Worm (Caenorhabditis elegans) whole organism, young adult: Measurements from ENCODE around the gene rpl-11.1.

Experiments
- B0019.2 ChIP-seq: fragments of 200-800 bp; sonication (Bioruptor generic); conservative IDR thresholded peaks from 2 replicates; pipeline ENCODE4 v1.3.6; 2022; ENCODE audit warnings: missing genetic modification reagents, missing genetic modification characterization, missing compliant biosample characterization
- B0035.1 ChIP-seq: sonication (generic microtip); optimal IDR thresholded peaks from 2 replicates; lab custom pipeline; 2016; ENCODE audit warnings: missing genetic modification characterization, mild to moderate bottlenecking, missing compliant biosample characterization, missing genotype, missing genetic modification reagents
- C17E4.6 ChIP-seq: fragments of 200-800 bp; sonication (Bioruptor generic); IDR thresholded peaks from 2 replicates; pipeline ENCODE4 v1.3.6; 2022; ENCODE audit warnings: missing genetic modification reagents, missing genetic modification characterization, missing compliant biosample characterization
- F49E8.2 ChIP-seq: sonication (generic microtip); optimal IDR thresholded peaks from 3 replicates; lab custom pipeline; 2017; ENCODE audit warnings: missing genetic modification characterization, mild to moderate bottlenecking, missing compliant biosample characterization, antibody characterized with exemption, moderate library complexity; ENCODE audit not compliant: insufficient read depth
- F55B11.4 ChIP-seq: sonication (generic microtip); optimal IDR thresholded peaks from 2 replicates; lab custom pipeline; 2016; ENCODE audit warnings: missing compliant biosample characterization, missing genetic modification characterization, borderline replicate concordance; ENCODE audit not compliant: insufficient read depth
- F57C9.4 ChIP-seq: sonication (generic microtip); optimal IDR thresholded peaks from 2 replicates; lab custom pipeline; 2017; ENCODE audit warnings: mild to moderate bottlenecking, missing genetic modification characterization, missing compliant biosample characterization
- T07F8.4 ChIP-seq: sonication (generic microtip); optimal IDR thresholded peaks from 2 replicates; lab custom pipeline; 2016; ENCODE audit warnings: mild to moderate bottlenecking, missing genetic modification characterization, moderate library complexity, missing compliant biosample characterization
- Y56A3A.18 ChIP-seq: fragments of 200-800 bp; sonication (Bioruptor generic); IDR thresholded peaks from 2 replicates; pipeline ENCODE4 v1.3.6; 2022; ENCODE audit warnings: missing genetic modification reagents, missing genetic modification characterization, missing compliant biosample characterization
- Y79H2A.3 ChIP-seq: fragments of 200-800 bp; sonication (Bioruptor generic); conservative IDR thresholded peaks from 2 replicates; pipeline ENCODE4 v1.3.6; 2022; ENCODE audit warnings: missing genetic modification reagents, missing genetic modification characterization, missing compliant biosample characterization
- ama-1 ChIP-seq, 3 experiments: fragments of 150-350 bp in 1 of 3; sonication (generic microtip) in 2 of 3; optimal IDR thresholded peaks; 2 replicates each; lab custom pipeline; 2014 to 2018; ENCODE audit warnings: missing biosample characterization in 2 of 3, missing genetic modification characterization in 2 of 3, missing genetic modification reagents in 2 of 3
- aptf-2 ChIP-seq: fragments of 200-800 bp; sonication (Bioruptor generic); conservative IDR thresholded peaks from 2 replicates; pipeline ENCODE4 v1.3.6; 2022; ENCODE audit warnings: missing genetic modification reagents, missing genetic modification characterization, missing compliant biosample characterization
- atf-7 ChIP-seq: sonication (generic microtip); optimal IDR thresholded peaks from 2 replicates; lab custom pipeline; 2017; ENCODE audit warnings: mild to moderate bottlenecking, missing genetic modification characterization, missing compliant biosample characterization
- attf-3 ChIP-seq: fragments of 200-800 bp; sonication (Bioruptor generic); conservative IDR thresholded peaks from 2 replicates; pipeline ENCODE4 v1.3.6; 2022; ENCODE audit warnings: missing genetic modification reagents, missing genetic modification characterization, missing compliant biosample characterization
- bed-2 ChIP-seq: fragments of 200-800 bp; sonication (Bioruptor generic); IDR thresholded peaks from 2 replicates; pipeline ENCODE4 v1.3.6; 2022; ENCODE audit warnings: missing genetic modification reagents, missing genetic modification characterization, missing compliant biosample characterization
- ccch-3 ChIP-seq: fragments of 200-800 bp; sonication (Bioruptor generic); optimal IDR thresholded peaks from 2 replicates; lab custom pipeline; 2018; ENCODE audit warnings: mild to moderate bottlenecking, missing genetic modification characterization, missing compliant biosample characterization
- ceh-40 ChIP-seq: fragments of 200-800 bp; sonication (Bioruptor generic); IDR thresholded peaks from 2 replicates; pipeline ENCODE4 v1.3.6; 2022; ENCODE audit warnings: missing genetic modification characterization, missing compliant biosample characterization
- ceh-58 ChIP-seq: fragments of 200-800 bp; sonication (Bioruptor generic); IDR thresholded peaks from 2 replicates; pipeline ENCODE4 v1.3.6; 2022; ENCODE audit warnings: missing genetic modification characterization, missing compliant biosample characterization
- dox-1 ChIP-seq: fragments of 200-800 bp; sonication (Bioruptor generic); IDR thresholded peaks from 2 replicates; pipeline ENCODE4 v1.3.6; 2022; ENCODE audit warnings: missing genetic modification reagents, missing genetic modification characterization, missing compliant biosample characterization
- dpff-1 ChIP-seq: sonication (generic microtip); optimal IDR thresholded peaks from 2 replicates; lab custom pipeline; 2017; ENCODE audit warnings: mild to moderate bottlenecking, missing genetic modification characterization, missing compliant biosample characterization
- ekl-4 ChIP-seq: fragments of 200-800 bp; sonication (Bioruptor generic); IDR thresholded peaks from 2 replicates; pipeline ENCODE4 v1.3.6; 2022; ENCODE audit warnings: missing genetic modification reagents, missing genetic modification characterization, missing compliant biosample characterization
- ets-4 ChIP-seq: fragments of 200-800 bp; sonication (Bioruptor generic); optimal IDR thresholded peaks from 2 replicates; lab custom pipeline; 2018; ENCODE audit warnings: mild to moderate bottlenecking, missing genetic modification characterization, missing compliant biosample characterization
- gei-17 ChIP-seq: fragments of 200-800 bp; sonication (Bioruptor generic); optimal IDR thresholded peaks from 2 replicates; lab custom pipeline; 2018; ENCODE audit warnings: mild to moderate bottlenecking, missing genetic modification characterization, missing compliant biosample characterization
- hsf-1 ChIP-seq: fragments of 200-800 bp; sonication (Bioruptor generic); IDR thresholded peaks from 2 replicates; pipeline ENCODE4 v1.3.6; 2022; ENCODE audit warnings: missing genetic modification reagents, missing genetic modification characterization, missing compliant biosample characterization
- let-526 ChIP-seq: fragments of 200-800 bp; sonication (Bioruptor generic); IDR thresholded peaks from 2 replicates; pipeline ENCODE4 v1.3.6; 2022; ENCODE audit warnings: missing genetic modification reagents, missing genetic modification characterization, missing compliant biosample characterization
- lsy-27 ChIP-seq: sonication (generic microtip); optimal IDR thresholded peaks from 2 replicates; lab custom pipeline; 2017; ENCODE audit warnings: missing genetic modification characterization, mild to moderate bottlenecking, missing compliant biosample characterization, antibody characterized with exemption, missing genotype, borderline replicate concordance; ENCODE audit not compliant: insufficient read depth
- madf-10 ChIP-seq: sonication (generic microtip); optimal IDR thresholded peaks from 2 replicates; lab custom pipeline; 2016; ENCODE audit warnings: mild to moderate bottlenecking, missing genetic modification characterization, missing compliant biosample characterization
- madf-3 ChIP-seq: fragments of 200-800 bp; sonication (Bioruptor generic); IDR thresholded peaks from 2 replicates; pipeline ENCODE4 v1.3.6; 2022; ENCODE audit warnings: missing genetic modification reagents, missing genetic modification characterization, missing compliant biosample characterization
- madf-8 ChIP-seq: fragments of 200-800 bp; sonication (Bioruptor generic); conservative IDR thresholded peaks from 2 replicates; pipeline ENCODE4 v1.3.6; 2022; ENCODE audit warnings: missing genetic modification reagents, missing genetic modification characterization, missing compliant biosample characterization
- mcd-1 ChIP-seq: fragments of 200-800 bp; sonication (Bioruptor generic); IDR thresholded peaks from 2 replicates; pipeline ENCODE4 v1.3.6; 2022; ENCODE audit warnings: missing genetic modification reagents, missing genetic modification characterization, missing compliant biosample characterization
- mel-28 ChIP-seq: sonication (generic microtip); optimal IDR thresholded peaks from 2 replicates; lab custom pipeline; 2016; ENCODE audit warnings: borderline replicate concordance, mild to moderate bottlenecking, missing genetic modification characterization, missing compliant biosample characterization
- nfyb-1 ChIP-seq: fragments of 200-800 bp; sonication (Bioruptor generic); IDR thresholded peaks from 2 replicates; pipeline ENCODE4 v1.3.6; 2022; ENCODE audit warnings: missing genetic modification reagents, missing genetic modification characterization, missing compliant biosample characterization
- nhr-120 ChIP-seq: fragments of 200-800 bp; sonication (Bioruptor generic); IDR thresholded peaks from 2 replicates; pipeline ENCODE4 v1.3.6; 2022; ENCODE audit warnings: missing genetic modification characterization, missing compliant biosample characterization
- nhr-27 ChIP-seq: fragments of 200-800 bp; sonication (Bioruptor generic); optimal IDR thresholded peaks from 2 replicates; lab custom pipeline; 2018; ENCODE audit warnings: mild to moderate bottlenecking, missing genetic modification characterization, moderate library complexity, missing compliant biosample characterization
- nhr-90 ChIP-seq: sonication (generic microtip); optimal IDR thresholded peaks from 2 replicates; lab custom pipeline; 2016; ENCODE audit warnings: missing genotype, mild to moderate bottlenecking, missing genetic modification characterization, missing compliant biosample characterization
- rec-8 ChIP-seq, 2 experiments: sonication (generic microtip); optimal IDR thresholded peaks; 2 replicates each; lab custom pipeline; 2016; ENCODE audit warnings: mild to moderate bottlenecking in 2 of 2, missing genetic modification characterization in 2 of 2, missing genetic modification reagents in 2 of 2, missing genotype in 2 of 2, missing biosample characterization in 1 of 2, missing compliant biosample characterization in 1 of 2, moderate library complexity in 1 of 2
- rpc-1 ChIP-seq, 2 experiments: fragments of 150-350 bp in 1 of 2; sonication (generic microtip) in 1 of 2; optimal IDR thresholded peaks; 2 replicates each; lab custom pipeline; 2014 to 2018; ENCODE audit warnings: missing biosample characterization in 1 of 2, missing genetic modification characterization in 1 of 2, missing genetic modification reagents in 1 of 2, missing genotype in 1 of 2
- sdz-38 ChIP-seq: sonication (generic microtip); optimal IDR thresholded peaks from 2 replicates; lab custom pipeline; 2016; ENCODE audit warnings: missing genotype, missing genetic modification characterization, missing compliant biosample characterization
- snpc-4 ChIP-seq, 5 experiments: fragments of 150-350 bp in 1 of 5; sonication (generic microtip) in 4 of 5; optimal IDR thresholded peaks; 2 replicates each; lab custom pipeline; 2014 to 2018; ENCODE audit warnings: missing genetic modification characterization in 5 of 5, missing biosample characterization in 3 of 5, antibody characterized with exemption in 2 of 5, mild to moderate bottlenecking in 2 of 5, missing compliant biosample characterization in 2 of 5, missing genotype in 2 of 5, moderate library complexity in 2 of 5, missing genetic modification reagents in 1 of 5
- tbx-9 ChIP-seq: sonication (generic microtip); optimal IDR thresholded peaks from 2 replicates; lab custom pipeline; 2016; ENCODE audit warnings: borderline replicate concordance, missing genetic modification characterization, inconsistent platforms, missing compliant biosample characterization
- xnd-1 ChIP-seq: sonication (generic microtip); optimal IDR thresholded peaks from 2 replicates; lab custom pipeline; 2016; ENCODE audit warnings: missing genotype, missing genetic modification reagents, missing genetic modification characterization, missing compliant biosample characterization
- zfh-2 ChIP-seq: fragments of 200-800 bp; sonication (Bioruptor generic); conservative IDR thresholded peaks from 2 replicates; pipeline ENCODE4 v1.3.6; 2022; ENCODE audit warnings: missing genetic modification reagents, missing genetic modification characterization, missing compliant biosample characterization
- zim-3 ChIP-seq: sonication (generic microtip); optimal IDR thresholded peaks from 2 replicates; lab custom pipeline; 2017; ENCODE audit warnings: mild to moderate bottlenecking, missing genetic modification characterization, moderate library complexity, missing compliant biosample characterization
- ztf-18 ChIP-seq: sonication (generic microtip); optimal IDR thresholded peaks from 2 replicates; lab custom pipeline; 2016; ENCODE audit warnings: missing genotype, mild to moderate bottlenecking, missing genetic modification characterization, missing compliant biosample characterization
- ztf-22 ChIP-seq: fragments of 200-800 bp; sonication (Bioruptor generic); optimal IDR thresholded peaks from 2 replicates; lab custom pipeline; 2018; ENCODE audit warnings: mild to moderate bottlenecking, missing genetic modification characterization, moderate library complexity, missing compliant biosample characterization
- ztf-25 ChIP-seq: fragments of 200-800 bp; sonication (Bioruptor generic); IDR thresholded peaks from 2 replicates; pipeline ENCODE4 v1.3.6; 2022; ENCODE audit warnings: missing genetic modification reagents, missing genetic modification characterization, missing compliant biosample characterization
- ztf-26 ChIP-seq: sonication (generic microtip); optimal IDR thresholded peaks from 2 replicates; lab custom pipeline; 2017; ENCODE audit warnings: missing genetic modification characterization, missing compliant biosample characterization
- ztf-3 ChIP-seq: fragments of 200-800 bp; sonication (Bioruptor generic); optimal IDR thresholded peaks from 2 replicates; lab custom pipeline; 2018; ENCODE audit warnings: mild to moderate bottlenecking, missing genetic modification characterization, missing compliant biosample characterization

The rpl-11.1 gene

ce11 chrV:3585011-3585410 is 853 bp downstream of the rpl-11.1 start (continued):
- peak; percentile 35; the same call in 1 of the 2 replicates for TF ChIP-seq ztf-25 (GFP tag; lab: Robert Waterston, UW)
- TF ChIP-seq Y79H2A.3 = peak; percentile 68
- no peak for TF ChIP-seq let-526 (GFP tag; lab: Robert Waterston, UW)
- no peak for TF ChIP-seq sdz-38 (tag; lab: Kevin White, UChicago)
- TF ChIP-seq B0019.2 (GFP tag; lab: Robert Waterston, UW) = no peak
- no peak for TF ChIP-seq F57C9.4 (tag; lab: Kevin White, UChicago)
- TF ChIP-seq ztf-18 = peak; percentile 5
- TF ChIP-seq snpc-4 (GFP tag; optimal IDR thresholded peaks at IDR 0.05; lab: Kevin White, UChicago) = peak; percentile 66
- peak in 2 of 4 experiments; percentile 24 to 53 for TF ChIP-seq snpc-4 (tag; optimal IDR thresholded peaks at IDR 0.05; lab: Kevin White, UChicago)
- TF ChIP-seq ztf-3 (GFP tag; lab: Kevin White, UChicago) = no peak
- no peak for TF ChIP-seq ztf-22 (GFP tag; lab: Kevin White, UChicago)
- no peak for TF ChIP-seq zfh-2 (GFP tag; lab: Robert Waterston, UW)
- TF ChIP-seq bed-2 = no peak
- peak; percentile 77 for TF ChIP-seq F49E8.2 (tag; lab: Kevin White, UChicago)
- TF ChIP-seq ceh-58 (GFP tag; lab: Robert Waterston, UW) = no peak
- peak; percentile 79; the same call in 1 of the 2 replicates for TF ChIP-seq ekl-4 (GFP tag; lab: Robert Waterston, UW)
- TF ChIP-seq hsf-1 (GFP tag; lab: Robert Waterston, UW) = peak; percentile 73
- no peak for TF ChIP-seq rpc-1 (optimal IDR thresholded peaks at IDR 0.05; lab: Kevin White, UChicago)
- TF ChIP-seq rpc-1 (tag; optimal IDR thresholded peaks at IDR 0.05; lab: Kevin White, UChicago) = peak; percentile 15
- no peak for TF ChIP-seq ccch-3 (GFP tag; lab: Kevin White, UChicago)
- TF ChIP-seq zim-3 (tag; lab: Kevin White, UChicago) = no peak
- peak; percentile 19; the same call in 1 of the 2 replicates for TF ChIP-seq attf-3
- TF ChIP-seq madf-8 (GFP tag; lab: Robert Waterston, UW) = no peak; the same call in 1 of the 2 replicates
- TF ChIP-seq dox-1 (GFP tag; lab: Robert Waterston, UW) = no peak
- TF ChIP-seq nhr-120 = no peak
- TF ChIP-seq nhr-90 (tag; lab: Kevin White, UChicago) = no peak
- TF ChIP-seq atf-7 (tag; lab: Kevin White, UChicago) = peak; percentile 38
- TF ChIP-seq tbx-9 = no peak
- TF ChIP-seq dpff-1 (tag; lab: Kevin White, UChicago) = no peak
- TF ChIP-seq nhr-27 (tag; lab: Kevin White, UChicago) = no peak
- no peak for TF ChIP-seq T07F8.4
- TF ChIP-seq ceh-40 (GFP tag; lab: Robert Waterston, UW) = no peak
- TF ChIP-seq nfyb-1 = peak; percentile 71
- no peak for TF ChIP-seq aptf-2
- TF ChIP-seq madf-3 = no peak
- TF ChIP-seq rec-8 (tag; optimal IDR thresholded peaks at IDR 0.05; lab: Kevin White, UChicago) = peak in 1 of 2 experiments; percentile 17
- peak; percentile 29; the same call in 1 of the 2 replicates for TF ChIP-seq mcd-1
- TF ChIP-seq F55B11.4 = no peak
- no peak for TF ChIP-seq ama-1 (optimal IDR thresholded peaks at IDR 0.05; lab: Kevin White, UChicago)
- peak; percentile 67 to 71 for TF ChIP-seq ama-1 (GFP tag; optimal IDR thresholded peaks at IDR 0.05; lab: Kevin White, UChicago)
- no peak for TF ChIP-seq gei-17 (GFP tag; lab: Kevin White, UChicago)
- peak; percentile 14 for TF ChIP-seq B0035.1 (tag; lab: Kevin White, UChicago)
- TF ChIP-seq C17E4.6 (GFP tag; lab: Robert Waterston, UW) = peak; percentile 54; the same call in 1 of the 2 replicates
- TF ChIP-seq madf-10 (tag; lab: Kevin White, UChicago) = no peak
- no peak for TF ChIP-seq Y56A3A.18 (GFP tag; lab: Robert Waterston, UW)
- no peak for TF ChIP-seq ztf-26
- TF ChIP-seq ets-4 (GFP tag; lab: Kevin White, UChicago) = no peak
- TF ChIP-seq mel-28 (tag; lab: Kevin White, UChicago) = no peak
- TF ChIP-seq xnd-1 (tag; lab: Kevin White, UChicago) = peak; percentile 48
- no peak for TF ChIP-seq lsy-27 (tag; lab: Kevin White, UChicago)
